Fruit fly (Drosophila melanogaster) whole organism, embryonic: ENCODE results near the gene faf.
A peak's percentile ranks its signal among the peaks of the same experiment; 100 is the strongest.

Experiments used
- B-H2 ChIP-seq: fragments of 200-800 bp; sonication (Bioruptor generic); optimal IDR thresholded peaks from 2 replicates; lab custom pipeline; 2018; ENCODE audit warnings: missing biosample characterization, mild to moderate bottlenecking, missing genetic modification characterization
- CG12219 ChIP-seq: fragments of 200-800 bp; sonication (Bioruptor generic); optimal IDR thresholded peaks from 3 replicates; lab custom pipeline; 2018; ENCODE audit warnings: missing biosample characterization, mild to moderate bottlenecking, missing genetic modification characterization
- CG13287 ChIP-seq: fragments of 200-800 bp; sonication (Bioruptor generic); IDR thresholded peaks from 2 replicates; pipeline ENCODE4 v1.3.6; 2022; ENCODE audit warnings: missing biosample characterization, missing genetic modification characterization; ENCODE audit not compliant: partially characterized antibody
- CG14050 ChIP-seq: fragments of 200-800 bp; sonication (Bioruptor generic); IDR thresholded peaks from 3 replicates; pipeline ENCODE4 v1.3.6; 2022; ENCODE audit warnings: missing biosample characterization, missing genetic modification characterization
- CG15073 ChIP-seq: fragments of 200-800 bp; sonication (Bioruptor generic); optimal IDR thresholded peaks from 2 replicates; lab custom pipeline; 2016; ENCODE audit warnings: missing biosample characterization, missing genetic modification characterization
- CG16779 ChIP-seq: fragments of 200-800 bp; sonication (Bioruptor generic); IDR thresholded peaks from 2 replicates; pipeline ENCODE4 v1.3.6; 2022; ENCODE audit warnings: missing biosample characterization, missing genetic modification characterization
- CG16813 ChIP-seq: fragments of 200-800 bp; sonication (Bioruptor generic); IDR thresholded peaks from 3 replicates; pipeline ENCODE4 v1.3.6; 2022; ENCODE audit warnings: missing biosample characterization, missing genetic modification characterization; ENCODE audit not compliant: partially characterized antibody
- CG17912 ChIP-seq: fragments of 200-800 bp; sonication (Bioruptor generic); optimal IDR thresholded peaks from 2 replicates; lab custom pipeline; 2018; ENCODE audit warnings: missing biosample characterization, mild to moderate bottlenecking, missing genetic modification characterization
- CG2116 ChIP-seq: fragments of 200-800 bp; sonication (Bioruptor generic); optimal IDR thresholded peaks from 3 replicates; lab custom pipeline; 2018; ENCODE audit warnings: missing biosample characterization, mild to moderate bottlenecking, missing genetic modification characterization
- CG33557 ChIP-seq: fragments of 200-800 bp; sonication (Bioruptor generic); optimal IDR thresholded peaks from 2 replicates; lab custom pipeline; 2019; ENCODE audit warnings: missing biosample characterization, mild to moderate bottlenecking, missing genetic modification characterization, moderate library complexity
- CG34422 ChIP-seq: fragments of 200-800 bp; sonication (Bioruptor generic); IDR thresholded peaks from 3 replicates; pipeline ENCODE4 v1.3.6; 2022; ENCODE audit warnings: missing biosample characterization, missing genetic modification characterization
- CG42726 ChIP-seq: fragments of 200-800 bp; sonication (Bioruptor generic); IDR thresholded peaks from 2 replicates; pipeline ENCODE4 v1.3.6; 2022; ENCODE audit warnings: missing biosample characterization, missing genetic modification characterization; ENCODE audit not compliant: partially characterized antibody
- CG4282 ChIP-seq: fragments of 200-800 bp; sonication (Bioruptor generic); optimal IDR thresholded peaks from 2 replicates; lab custom pipeline; 2016; ENCODE audit warnings: missing biosample characterization, missing genetic modification characterization
- CG4854 ChIP-seq: fragments of 200-800 bp; sonication (Bioruptor generic); optimal IDR thresholded peaks from 2 replicates; lab custom pipeline; 2016; ENCODE audit warnings: missing biosample characterization, missing genetic modification characterization, inconsistent platforms
- CG5180 ChIP-seq: fragments of 200-800 bp; sonication (Bioruptor generic); optimal IDR thresholded peaks from 3 replicates; lab custom pipeline; 2017; ENCODE audit warnings: missing biosample characterization, missing genetic modification characterization, mild to moderate bottlenecking, moderate library complexity, missing genetic modification reagents
- CG6272 ChIP-seq: fragments of 200-800 bp; sonication (Bioruptor generic); IDR thresholded peaks from 2 replicates; pipeline ENCODE4 v1.3.6; 2022; ENCODE audit warnings: missing biosample characterization, missing genetic modification characterization
- CG7786 ChIP-seq: fragments of 200-800 bp; sonication (Bioruptor generic); optimal IDR thresholded peaks from 2 replicates; lab custom pipeline; 2016; ENCODE audit warnings: missing biosample characterization, missing genetic modification characterization
- CG8290 ChIP-seq, 3 experiments: fragments of 200-800 bp; sonication (Bioruptor generic); optimal IDR thresholded peaks; 2 replicates each; lab custom pipeline; 2016 to 2019; ENCODE audit warnings: missing biosample characterization in 3 of 3, missing genetic modification characterization in 3 of 3, mild to moderate bottlenecking in 2 of 3, moderate library complexity in 1 of 3
- CG8944 ChIP-seq: fragments of 200-800 bp; sonication (Bioruptor generic); optimal IDR thresholded peaks from 3 replicates; lab custom pipeline; 2016; ENCODE audit warnings: missing biosample characterization, missing genetic modification characterization
- CG9817 ChIP-seq: fragments of 200-800 bp; sonication (Bioruptor generic); optimal IDR thresholded peaks from 2 replicates; lab custom pipeline; 2018; ENCODE audit warnings: missing biosample characterization, mild to moderate bottlenecking, missing genetic modification characterization, moderate library complexity
- Ets65A ChIP-seq: fragments of 200-800 bp; sonication (Bioruptor generic); peaks from one replicate; lab custom pipeline; 2016; ENCODE audit warnings: missing biosample characterization, missing genetic modification characterization
- Fer3 ChIP-seq: fragments of 200-800 bp; sonication (Bioruptor generic); optimal IDR thresholded peaks from 2 replicates; lab custom pipeline; 2018; ENCODE audit warnings: missing biosample characterization, mild to moderate bottlenecking, missing genetic modification characterization, moderate library complexity
- Gsc ChIP-seq: fragments of 200-800 bp; sonication (Bioruptor generic); IDR thresholded peaks from 2 replicates; pipeline ENCODE4 v1.3.6; 2022; ENCODE audit warnings: missing biosample characterization, missing genetic modification characterization
- HLHmδ ChIP-seq: fragments of 200-800 bp; sonication (Bioruptor generic); optimal IDR thresholded peaks from 2 replicates; lab custom pipeline; 2018; ENCODE audit warnings: missing biosample characterization, mild to moderate bottlenecking, missing genetic modification characterization, moderate library complexity
- Hr3 ChIP-seq: fragments of 200-800 bp; sonication (Bioruptor generic); optimal IDR thresholded peaks from 3 replicates; lab custom pipeline; 2016; ENCODE audit warnings: missing biosample characterization, missing genetic modification characterization
- Lhr ChIP-seq: fragments of 200-800 bp; sonication (Bioruptor generic); optimal IDR thresholded peaks from 3 replicates; lab custom pipeline; 2017; ENCODE audit warnings: mild to moderate bottlenecking, missing biosample characterization, missing genetic modification reagents, missing genetic modification characterization
- MESR4 ChIP-seq: fragments of 200-800 bp; sonication (Bioruptor generic); optimal IDR thresholded peaks from 2 replicates; lab custom pipeline; 2018; ENCODE audit warnings: missing biosample characterization, mild to moderate bottlenecking, missing genetic modification characterization, moderate library complexity
- Nf-YB ChIP-seq: fragments of 200-800 bp; sonication (Bioruptor generic); optimal IDR thresholded peaks from 3 replicates; lab custom pipeline; 2019; ENCODE audit warnings: missing biosample characterization, mild to moderate bottlenecking, missing genetic modification characterization, moderate library complexity
- Nf-YC ChIP-seq: fragments of 200-800 bp; optimal IDR thresholded peaks from 3 replicates; lab custom pipeline; 2019; ENCODE audit warnings: missing biosample characterization, mild to moderate bottlenecking, missing genetic modification characterization, moderate library complexity
- Poxn ChIP-seq: fragments of 200-800 bp; sonication (Bioruptor generic); IDR thresholded peaks from 2 replicates; pipeline ENCODE4 v1.3.6; 2022; ENCODE audit warnings: missing biosample characterization, missing genetic modification characterization
- Rx ChIP-seq: fragments of 200-800 bp; sonication (Bioruptor generic); IDR thresholded peaks from 2 replicates; pipeline ENCODE4 v1.3.6; 2022; ENCODE audit warnings: missing biosample characterization, missing genetic modification characterization
- Sin3A ChIP-seq: fragments of >200 bp; optimal IDR thresholded peaks from 2 replicates; lab custom pipeline; 2018
- Six4 ChIP-seq: fragments of 200-800 bp; sonication (Bioruptor generic); optimal IDR thresholded peaks from 2 replicates; lab custom pipeline; 2016; ENCODE audit warnings: missing biosample characterization, missing genetic modification characterization
- Sry-δ ChIP-seq: fragments of 200-800 bp; sonication (Bioruptor generic); optimal IDR thresholded peaks from 2 replicates; lab custom pipeline; 2016; ENCODE audit warnings: missing biosample characterization, missing genetic modification characterization
- Stat92E ChIP-seq, 3 experiments: fragments of >200 bp in 2 of 3; fragments of 200-800 bp in 1 of 3; sonication (Bioruptor generic) in 1 of 3; optimal IDR thresholded peaks; 2 replicates each; lab custom pipeline; 2017 to 2019; ENCODE audit warnings: missing biosample characterization in 3 of 3, missing genetic modification characterization in 3 of 3, mild to moderate bottlenecking in 1 of 3, moderate library complexity in 1 of 3
- TFAM ChIP-seq: fragments of 200-800 bp; sonication (Bioruptor generic); optimal IDR thresholded peaks from 2 replicates; lab custom pipeline; 2017; ENCODE audit warnings: missing biosample characterization, missing genetic modification characterization, inconsistent platforms
- al ChIP-seq: fragments of 200-800 bp; sonication (Bioruptor generic); IDR thresholded peaks from 2 replicates; pipeline ENCODE4 v1.3.6; 2022; ENCODE audit warnings: missing biosample characterization, missing genetic modification characterization
- disco-r ChIP-seq: fragments of 200-800 bp; sonication (Bioruptor generic); optimal IDR thresholded peaks from 2 replicates; lab custom pipeline; 2016; ENCODE audit warnings: missing biosample characterization, missing genetic modification characterization
- esg ChIP-seq: fragments of 200-800 bp; sonication (Bioruptor generic); conservative IDR thresholded peaks from 2 replicates; pipeline ENCODE4 v1.3.6; 2022; ENCODE audit warnings: missing biosample characterization, missing genetic modification characterization
- eve ChIP-seq, 2 experiments: fragments of >200 bp; optimal IDR thresholded peaks; 2 replicates each; lab custom pipeline; 2017; ENCODE audit warnings: missing biosample characterization in 2 of 2, missing genetic modification characterization in 2 of 2
- fd102C ChIP-seq: fragments of 200-800 bp; sonication (Bioruptor generic); optimal IDR thresholded peaks from 2 replicates; lab custom pipeline; 2018; ENCODE audit warnings: missing biosample characterization, mild to moderate bottlenecking, missing genetic modification characterization, moderate library complexity
- gcm ChIP-seq: fragments of 200-800 bp; sonication (Bioruptor generic); optimal IDR thresholded peaks from 2 replicates; lab custom pipeline; 2019; ENCODE audit warnings: missing biosample characterization, mild to moderate bottlenecking, missing genetic modification characterization, moderate library complexity
- grn ChIP-seq: fragments of 200-800 bp; sonication (Bioruptor generic); optimal IDR thresholded peaks from 3 replicates; lab custom pipeline; 2017; ENCODE audit warnings: missing biosample characterization, missing genetic modification characterization
- luna ChIP-seq: fragments of 200-800 bp; sonication (Bioruptor generic); optimal IDR thresholded peaks from 2 replicates; lab custom pipeline; 2016; ENCODE audit warnings: missing biosample characterization, missing genetic modification characterization
- odd ChIP-seq: fragments of 200-800 bp; sonication (Bioruptor generic); optimal IDR thresholded peaks from 2 replicates; lab custom pipeline; 2017; ENCODE audit warnings: missing biosample characterization, mild to moderate bottlenecking, missing genetic modification characterization
- p53 ChIP-seq: fragments of 200-800 bp; sonication (Bioruptor generic); optimal IDR thresholded peaks from 2 replicates; lab custom pipeline; 2016; ENCODE audit warnings: missing biosample characterization, missing genetic modification characterization
- pho ChIP-seq: fragments of 200-800 bp; sonication (Bioruptor generic); optimal IDR thresholded peaks from 2 replicates; lab custom pipeline; 2016; ENCODE audit warnings: missing biosample characterization, missing genetic modification characterization
- sug ChIP-seq: fragments of 200-800 bp; optimal IDR thresholded peaks from 2 replicates; lab custom pipeline; 2019; ENCODE audit warnings: missing biosample characterization, mild to moderate bottlenecking, missing genetic modification characterization, moderate library complexity
- tin ChIP-seq: fragments of 200-800 bp; sonication (Bioruptor generic); optimal IDR thresholded peaks from 3 replicates; lab custom pipeline; 2016; ENCODE audit warnings: missing biosample characterization, missing genetic modification characterization
- ttk ChIP-seq: fragments of 200-800 bp; sonication (Bioruptor generic); IDR thresholded peaks from 2 replicates; pipeline ENCODE4 v2.1.2; 2022; ENCODE audit warnings: missing biosample characterization, missing genetic modification characterization
- vvl ChIP-seq: fragments of 200-800 bp; sonication (Bioruptor generic); IDR thresholded peaks from 2 replicates; pipeline ENCODE4 v1.3.6; 2022; ENCODE audit warnings: missing biosample characterization, missing genetic modification characterization

Gene faf

DNA sequence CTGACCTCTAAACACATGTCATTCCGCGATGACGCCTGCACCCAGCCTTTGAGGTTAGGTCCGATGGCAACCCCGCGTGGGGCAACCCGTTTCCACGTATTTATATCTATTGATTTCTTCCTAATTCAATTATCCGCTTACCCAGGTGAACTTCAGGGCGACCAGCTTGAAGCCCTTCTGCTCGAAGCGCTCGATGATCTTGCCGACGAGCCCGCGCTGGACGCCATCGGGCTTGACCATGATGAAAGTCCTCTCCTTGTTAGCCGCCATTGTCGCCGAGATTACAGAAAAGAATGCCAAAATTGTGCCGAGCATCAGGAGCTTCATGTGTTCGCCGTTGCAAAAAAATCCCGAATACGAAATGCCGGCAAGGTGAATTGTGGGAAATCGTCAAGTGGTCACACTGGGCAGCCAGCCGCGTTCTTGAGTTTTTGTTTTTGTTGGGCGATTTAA is 31.2 kb upstream of the faf start, which contains the start of gene awd (continued):
- TF ChIP-seq ttk (GFP tag; lab: Robert Waterston, UW): no peak
- TF ChIP-seq pho (GFP tag; lab: Kevin White, UChicago): no peak
- no peak for TF ChIP-seq Fer3 (tag; lab: Kevin White, UChicago)
- TF ChIP-seq MESR4: peak; percentile 89
- no peak for TF ChIP-seq CG5180 (GFP tag; lab: Kevin White, UChicago)
- no peak for TF ChIP-seq al (GFP tag; lab: Robert Waterston, UW)
- TF ChIP-seq esg: no peak
- TF ChIP-seq CG4854 (GFP tag; lab: Kevin White, UChicago): no peak
- no peak for TF ChIP-seq CG17912 (GFP tag; lab: Kevin White, UChicago)
- TF ChIP-seq sug (tag; lab: Kevin White, UChicago): peak; percentile 76
- no peak for TF ChIP-seq CG8290 (GFP tag; optimal IDR thresholded peaks at IDR 0.05; lab: Kevin White, UChicago)
- TF ChIP-seq CG8290 (tag; optimal IDR thresholded peaks at IDR 0.05; lab: Kevin White, UChicago): peak in 1 of 2 experiments; percentile 40
- TF ChIP-seq CG8944 (GFP tag; lab: Kevin White, UChicago): no peak
- TF ChIP-seq CG2116 (GFP tag; lab: Kevin White, UChicago): peak; percentile 37
- peak; percentile 35 for TF ChIP-seq CG4282 (GFP tag; lab: Kevin White, UChicago)
- TF ChIP-seq B-H2 (GFP tag; lab: Kevin White, UChicago): no peak
- TF ChIP-seq CG9817: no peak
- TF ChIP-seq CG14050 (GFP tag; lab: Robert Waterston, UW): no peak
- no peak for TF ChIP-seq CG15073 (GFP tag; lab: Kevin White, UChicago)
- TF ChIP-seq Hr3 (GFP tag; lab: Kevin White, UChicago): no peak
- TF ChIP-seq CG13287 (GFP tag; lab: Robert Waterston, UW): peak; percentile 23; the same call in 1 of the 2 replicates
- peak; percentile 18 for TF ChIP-seq HLHmδ
- TF ChIP-seq CG6272 (GFP tag; lab: Robert Waterston, UW): no peak
- peak; percentile 64; the same call in 1 of the 3 replicates for TF ChIP-seq CG34422 (GFP tag; lab: Robert Waterston, UW)
- no peak for TF ChIP-seq TFAM (GFP tag; lab: Kevin White, UChicago)
- TF ChIP-seq CG12219: no peak
- TF ChIP-seq CG33557: no peak
- no peak for TF ChIP-seq Nf-YB (GFP tag; lab: Kevin White, UChicago)
- no peak for TF ChIP-seq eve (GFP tag; optimal IDR thresholded peaks at IDR 0.05; lab: Kevin White, UChicago)
- TF ChIP-seq vvl (GFP tag; lab: Robert Waterston, UW): peak; percentile 16; the same call in 1 of the 2 replicates
- TF ChIP-seq Six4 (GFP tag; lab: Kevin White, UChicago): no peak
- TF ChIP-seq luna (GFP tag; lab: Kevin White, UChicago): no peak
- no peak for TF ChIP-seq p53 (GFP tag; lab: Kevin White, UChicago)
- peak; percentile 51; the same call in 1 of the 2 replicates for TF ChIP-seq CG42726
- TF ChIP-seq fd102C (GFP tag; lab: Kevin White, UChicago): no peak
- no peak for TF ChIP-seq Ets65A (GFP tag; lab: Kevin White, UChicago)
- TF ChIP-seq grn (GFP tag; lab: Kevin White, UChicago): no peak
- TF ChIP-seq Nf-YC (tag; lab: Kevin White, UChicago): no peak
- no peak for TF ChIP-seq CG16779 (GFP tag; lab: Robert Waterston, UW)
- TF ChIP-seq gcm: no peak
- TF ChIP-seq tin (GFP tag; lab: Kevin White, UChicago): no peak
- TF ChIP-seq Gsc: no peak
- no peak for TF ChIP-seq Lhr
- peak; percentile 26 for TF ChIP-seq Sry-δ (GFP tag; lab: Kevin White, UChicago)
- TF ChIP-seq Rx (GFP tag; lab: Robert Waterston, UW): no peak
- no peak for TF ChIP-seq disco-r
- TF ChIP-seq CG7786 (GFP tag; lab: Kevin White, UChicago): no peak
- no peak for TF ChIP-seq Poxn
- no peak for TF ChIP-seq odd (GFP tag; lab: Kevin White, UChicago)
- peak; percentile 20 for TF ChIP-seq Sin3A (lab: Kevin White, UChicago)
- TF ChIP-seq Stat92E (GFP tag; optimal IDR thresholded peaks at IDR 0.05; lab: Kevin White, UChicago): peak in 1 of 3 experiments; percentile 5
- TF ChIP-seq CG16813 (GFP tag; lab: Robert Waterston, UW): peak; percentile 35; the same call in 1 of the 3 replicates
